Fruit fly (Drosophila melanogaster) whole organism, embryonic: ENCODE data around the gene CG11670.
A peak's percentile ranks its signal among the peaks of the same experiment; 100 is the strongest.

Experiments
- CG11398 ChIP-seq: fragments of 200-800 bp; sonication (Bioruptor generic); optimal IDR thresholded peaks from 2 replicates; lab custom pipeline; 2016; ENCODE audit warnings: missing biosample characterization, missing genetic modification characterization
- CG11560 ChIP-seq: fragments of 200-800 bp; sonication (Bioruptor generic); IDR thresholded peaks from 3 replicates; pipeline ENCODE4 v1.3.6; 2022; ENCODE audit warnings: missing biosample characterization, missing genetic modification characterization
- CG12391 ChIP-seq: fragments of 200-800 bp; sonication (Bioruptor generic); optimal IDR thresholded peaks from 3 replicates; lab custom pipeline; 2018; ENCODE audit warnings: missing biosample characterization, mild to moderate bottlenecking, missing genetic modification characterization, moderate library complexity
- CG13894 ChIP-seq: fragments of 200-800 bp; sonication (Bioruptor generic); optimal IDR thresholded peaks from 3 replicates; lab custom pipeline; 2018; ENCODE audit warnings: missing biosample characterization, mild to moderate bottlenecking, missing genetic modification characterization, moderate library complexity
- CG1602 ChIP-seq: fragments of 200-800 bp; sonication (Bioruptor generic); optimal IDR thresholded peaks from 3 replicates; lab custom pipeline; 2016; ENCODE audit warnings: missing biosample characterization, missing genetic modification characterization
- CG1832 ChIP-seq: fragments of 200-800 bp; sonication (Bioruptor generic); optimal IDR thresholded peaks from 2 replicates; lab custom pipeline; 2017; ENCODE audit warnings: missing biosample characterization, mild to moderate bottlenecking, missing genetic modification characterization, inconsistent platforms
- CG31365 ChIP-seq: fragments of 200-800 bp; sonication (Bioruptor generic); optimal IDR thresholded peaks from 2 replicates; lab custom pipeline; 2018; ENCODE audit warnings: missing biosample characterization, mild to moderate bottlenecking, missing genetic modification characterization
- CG32772 ChIP-seq: fragments of 200-800 bp; sonication (Bioruptor generic); IDR thresholded peaks from 2 replicates; pipeline ENCODE4 v1.3.6; 2022; ENCODE audit warnings: missing biosample characterization, missing genetic modification characterization
- CG3281 ChIP-seq: fragments of 200-800 bp; sonication (Bioruptor generic); optimal IDR thresholded peaks from 3 replicates; lab custom pipeline; 2017; ENCODE audit warnings: missing biosample characterization, mild to moderate bottlenecking, missing genetic modification characterization
- CG3838 ChIP-seq: fragments of 200-800 bp; sonication (Bioruptor generic); optimal IDR thresholded peaks from 3 replicates; lab custom pipeline; 2016; ENCODE audit warnings: missing biosample characterization, missing genetic modification characterization
- CG43689 ChIP-seq: fragments of 200-800 bp; sonication (Bioruptor generic); IDR thresholded peaks from 2 replicates; pipeline ENCODE4 v1.3.6; 2022; ENCODE audit warnings: missing biosample characterization, missing genetic modification characterization
- CG7745 ChIP-seq: fragments of 200-800 bp; sonication (Bioruptor generic); optimal IDR thresholded peaks from 2 replicates; lab custom pipeline; 2018; ENCODE audit warnings: missing biosample characterization, mild to moderate bottlenecking, missing genetic modification characterization, moderate library complexity
- CG9609 ChIP-seq: fragments of 200-800 bp; sonication (Bioruptor generic); optimal IDR thresholded peaks from 3 replicates; lab custom pipeline; 2016; ENCODE audit warnings: missing biosample characterization, missing genetic modification characterization
- D ChIP-seq, 2 experiments: fragments of 200-800 bp in 1 of 2; fragments of >200 bp in 1 of 2; sonication (Bioruptor generic) in 1 of 2; optimal IDR thresholded peaks; 2 replicates in 1 of 2; 3 replicates in 1 of 2; lab custom pipeline; 2017; ENCODE audit warnings: mild to moderate bottlenecking in 1 of 2, missing biosample characterization in 1 of 2, missing genetic modification characterization in 1 of 2, missing genetic modification reagents in 1 of 2
- D19B ChIP-seq: fragments of 200-800 bp; sonication (Bioruptor generic); optimal IDR thresholded peaks from 2 replicates; lab custom pipeline; 2017; ENCODE audit warnings: missing biosample characterization, mild to moderate bottlenecking, missing genetic modification characterization
- Deaf1 ChIP-seq: fragments of 200-800 bp; optimal IDR thresholded peaks from 3 replicates; lab custom pipeline; 2019; ENCODE audit warnings: missing biosample characterization, mild to moderate bottlenecking, missing genetic modification characterization, moderate library complexity
- Dref ChIP-seq: fragments of 200-800 bp; sonication (Bioruptor generic); IDR thresholded peaks from 2 replicates; pipeline ENCODE4 v1.3.6; 2022; ENCODE audit warnings: missing biosample characterization, missing genetic modification characterization
- H15 ChIP-seq: fragments of 200-800 bp; sonication (Bioruptor generic); IDR thresholded peaks from 3 replicates; pipeline ENCODE4 v1.3.6; 2022; ENCODE audit warnings: missing biosample characterization, missing genetic modification characterization
- Hr39 ChIP-seq: fragments of >200 bp; optimal IDR thresholded peaks from 2 replicates; lab custom pipeline; 2017
- Hsf ChIP-seq: fragments of 200-800 bp; sonication (Bioruptor generic); optimal IDR thresholded peaks from 3 replicates; lab custom pipeline; 2016; ENCODE audit warnings: missing biosample characterization, missing genetic modification characterization
- Med ChIP-seq: fragments of 200-800 bp; sonication (Bioruptor generic); peaks from one replicate; lab custom pipeline; 2016; ENCODE audit warnings: missing biosample characterization, missing genetic modification characterization, mild to moderate bottlenecking, inconsistent platforms, moderate library complexity
- NC2α ChIP-seq: fragments of 200-800 bp; sonication (Bioruptor generic); optimal IDR thresholded peaks from 2 replicates; lab custom pipeline; 2016; ENCODE audit warnings: missing biosample characterization, missing genetic modification characterization
- Nf-YB ChIP-seq: fragments of 200-800 bp; sonication (Bioruptor generic); optimal IDR thresholded peaks from 3 replicates; lab custom pipeline; 2019; ENCODE audit warnings: missing biosample characterization, mild to moderate bottlenecking, missing genetic modification characterization, moderate library complexity
- Nf-YC ChIP-seq: fragments of 200-800 bp; optimal IDR thresholded peaks from 3 replicates; lab custom pipeline; 2019; ENCODE audit warnings: missing biosample characterization, mild to moderate bottlenecking, missing genetic modification characterization, moderate library complexity
- Pdp1 ChIP-seq, 2 experiments: fragments of 200-800 bp; sonication (Bioruptor generic); optimal IDR thresholded peaks; 3 replicates each; lab custom pipeline; 2016; ENCODE audit warnings: missing biosample characterization in 2 of 2, missing genetic modification characterization in 2 of 2, mild to moderate bottlenecking in 1 of 2, moderate library complexity in 1 of 2
- TFAM ChIP-seq: fragments of 200-800 bp; sonication (Bioruptor generic); optimal IDR thresholded peaks from 2 replicates; lab custom pipeline; 2017; ENCODE audit warnings: missing biosample characterization, missing genetic modification characterization, inconsistent platforms
- Trl ChIP-seq, 3 experiments: fragments of >200 bp in 2 of 3; fragments of 200-800 bp in 1 of 3; sonication (Bioruptor generic) in 1 of 3; optimal IDR thresholded peaks; 2 replicates in 1 of 3; 3 replicates in 2 of 3; lab custom pipeline; 2016 to 2017; ENCODE audit warnings: missing biosample characterization in 1 of 3, missing genetic modification characterization in 1 of 3
- cg ChIP-seq: fragments of 200-800 bp; sonication (Bioruptor generic); optimal IDR thresholded peaks from 3 replicates; lab custom pipeline; 2019; ENCODE audit warnings: missing biosample characterization, mild to moderate bottlenecking, missing genetic modification characterization, moderate library complexity
- chn ChIP-seq: fragments of 200-800 bp; sonication (Bioruptor generic); optimal IDR thresholded peaks from 2 replicates; lab custom pipeline; 2016; ENCODE audit warnings: missing biosample characterization, missing genetic modification characterization
- crol ChIP-seq: fragments of 200-800 bp; sonication (Bioruptor generic); IDR thresholded peaks from 2 replicates; pipeline ENCODE4 v1.3.6; 2022; ENCODE audit warnings: missing biosample characterization, missing genetic modification characterization
- dati ChIP-seq: fragments of 200-800 bp; sonication (Bioruptor generic); IDR thresholded peaks from 2 replicates; pipeline ENCODE4 v1.3.6; 2022; ENCODE audit warnings: missing biosample characterization, missing genetic modification characterization
- ewg ChIP-seq: fragments of 200-800 bp; sonication (Bioruptor generic); optimal IDR thresholded peaks from 3 replicates; lab custom pipeline; 2017; ENCODE audit warnings: mild to moderate bottlenecking, missing biosample characterization, missing genetic modification reagents, missing genetic modification characterization
- ftz-f1 ChIP-seq: fragments of 200-800 bp; sonication (Bioruptor generic); optimal IDR thresholded peaks from 2 replicates; lab custom pipeline; 2016; ENCODE audit warnings: missing biosample characterization, missing genetic modification characterization
- gcm ChIP-seq: fragments of 200-800 bp; sonication (Bioruptor generic); optimal IDR thresholded peaks from 2 replicates; lab custom pipeline; 2019; ENCODE audit warnings: missing biosample characterization, mild to moderate bottlenecking, missing genetic modification characterization, moderate library complexity
- gt ChIP-seq: fragments of 200-800 bp; sonication (Bioruptor generic); IDR thresholded peaks from 2 replicates; pipeline ENCODE4 v1.3.6; 2022; ENCODE audit warnings: missing biosample characterization, missing genetic modification characterization
- jing ChIP-seq: fragments of 200-800 bp; sonication (Bioruptor generic); optimal IDR thresholded peaks from 2 replicates; lab custom pipeline; 2018; ENCODE audit warnings: missing biosample characterization, mild to moderate bottlenecking, missing genetic modification characterization
- lbe ChIP-seq: fragments of 200-800 bp; sonication (Bioruptor generic); optimal IDR thresholded peaks from 2 replicates; lab custom pipeline; 2016; ENCODE audit warnings: missing biosample characterization, mild to moderate bottlenecking, missing genetic modification characterization
- mam ChIP-seq: fragments of 200-800 bp; sonication (Bioruptor generic); optimal IDR thresholded peaks from 3 replicates; lab custom pipeline; 2016; ENCODE audit warnings: missing biosample characterization, missing genetic modification characterization
- pho ChIP-seq: fragments of 200-800 bp; sonication (Bioruptor generic); optimal IDR thresholded peaks from 2 replicates; lab custom pipeline; 2016; ENCODE audit warnings: missing biosample characterization, missing genetic modification characterization
- pros ChIP-seq: fragments of 200-800 bp; sonication (Bioruptor generic); optimal IDR thresholded peaks from 3 replicates; lab custom pipeline; 2019; ENCODE audit warnings: missing biosample characterization, mild to moderate bottlenecking, missing genetic modification characterization, moderate library complexity
- row ChIP-seq: fragments of 200-800 bp; sonication (Bioruptor generic); IDR thresholded peaks from 3 replicates; pipeline ENCODE4 v1.3.6; 2022; ENCODE audit warnings: missing biosample characterization, missing genetic modification characterization
- schlank ChIP-seq: fragments of 200-800 bp; sonication (Bioruptor generic); optimal IDR thresholded peaks from 2 replicates; lab custom pipeline; 2018; ENCODE audit warnings: missing biosample characterization, mild to moderate bottlenecking, missing genetic modification characterization
- sens-2 ChIP-seq: fragments of 200-800 bp; sonication (Bioruptor generic); IDR thresholded peaks from 2 replicates; pipeline ENCODE4 v1.3.6; 2022; ENCODE audit warnings: missing biosample characterization, missing genetic modification characterization
- seq ChIP-seq: fragments of 200-800 bp; sonication (Bioruptor generic); IDR thresholded peaks from 2 replicates; pipeline ENCODE4 v1.3.6; 2022; ENCODE audit warnings: missing biosample characterization, missing genetic modification characterization
- sna ChIP-seq: fragments of 200-800 bp; sonication (Bioruptor generic); IDR thresholded peaks from 2 replicates; pipeline ENCODE4 v1.3.6; 2022; ENCODE audit warnings: missing biosample characterization, missing genetic modification characterization; ENCODE audit not compliant: partially characterized antibody
- z ChIP-seq: fragments of 200-800 bp; sonication (Bioruptor generic); IDR thresholded peaks from 3 replicates; pipeline ENCODE4 v1.3.6; 2022; ENCODE audit warnings: missing biosample characterization, missing genetic modification characterization

Gene CG11670

dm6 chr3R:13072052-13072451 is 30.2 kb downstream of the CG11670 start (continued):
- TF ChIP-seq mam (GFP tag; lab: Kevin White, UChicago) (no peak), cg (GFP tag; lab: Kevin White, UChicago) (peak; percentile 14), TFAM (GFP tag; lab: Kevin White, UChicago) (no peak), CG12391 (tag; lab: Kevin White, UChicago) (no peak)

- no peak for TF ChIP-seq chn (GFP tag; lab: Kevin White, UChicago)
- TF ChIP-seq lbe (GFP tag; lab: Kevin White, UChicago), result no peak
- TF ChIP-seq Hsf (GFP tag; lab: Kevin White, UChicago), result no peak
- TF ChIP-seq dati, result no peak
- TF ChIP-seq CG13894 (tag; lab: Kevin White, UChicago), result no peak
- TF ChIP-seq cg (GFP tag; lab: Kevin White, UChicago), result peak; percentile 63
- peak; percentile 93 for TF ChIP-seq z (GFP tag; lab: Robert Waterston, UW)
- peak; percentile 78 for TF ChIP-seq Nf-YB (GFP tag; lab: Kevin White, UChicago)
- TF ChIP-seq CG43689 (GFP tag; lab: Robert Waterston, UW), result no peak
- peak; percentile 42 for TF ChIP-seq Deaf1
- no peak for TF ChIP-seq CG3281 (GFP tag; lab: Kevin White, UChicago)
- no peak for TF ChIP-seq CG32772 (GFP tag; lab: Robert Waterston, UW)
- TF ChIP-seq Nf-YC (tag; lab: Kevin White, UChicago), result peak; percentile 86
- no peak for TF ChIP-seq D19B (GFP tag; lab: Kevin White, UChicago)
- no peak for TF ChIP-seq sna (GFP tag; lab: Robert Waterston, UW)
- peak; percentile 4 for TF ChIP-seq Hr39
- TF ChIP-seq NC2α (GFP tag; lab: Kevin White, UChicago), result no peak
- peak; percentile 12 for TF ChIP-seq ewg (GFP tag; lab: Kevin White, UChicago)
- no peak for TF ChIP-seq CG1602 (GFP tag; lab: Kevin White, UChicago)
- TF ChIP-seq D (optimal IDR thresholded peaks at IDR 0.05; lab: Kevin White, UChicago), result no peak
- TF ChIP-seq D (GFP tag; optimal IDR thresholded peaks at IDR 0.05; lab: Kevin White, UChicago), result no peak
Observed at dm6 chr3R:13073174-13073573, 31.3 kb downstream of the CG11670 start.

dm6 chr3R:13074588-13074987 is 32.7 kb downstream of the CG11670 start:
- no peak for TF ChIP-seq H15 (GFP tag; lab: Robert Waterston, UW)
- no peak for TF ChIP-seq CG3838 (GFP tag; lab: Kevin White, UChicago)
- TF ChIP-seq CG43689 (GFP tag; lab: Robert Waterston, UW), result no peak
- TF ChIP-seq row (GFP tag; lab: Robert Waterston, UW), result 0 out of 3 replicates have a peak, but pooled peaks have one; percentile 7
- TF ChIP-seq CG1832 (GFP tag; lab: Kevin White, UChicago), result peak; percentile 63
- no peak for TF ChIP-seq CG11560 (tag; lab: Robert Waterston, UW)
- no peak for TF ChIP-seq sens-2 (GFP tag; lab: Robert Waterston, UW)
- peak; percentile 59 for TF ChIP-seq Nf-YB (GFP tag; lab: Kevin White, UChicago)
- TF ChIP-seq Pdp1 (GFP tag; optimal IDR thresholded peaks at IDR 0.05; lab: Kevin White, UChicago), result no peak
- TF ChIP-seq ftz-f1 (GFP tag; lab: Kevin White, UChicago), result no peak
- peak in 1 of 2 experiments; percentile 5 for TF ChIP-seq Trl (optimal IDR thresholded peaks at IDR 0.05; lab: Kevin White, UChicago)
- no peak for TF ChIP-seq Trl (GFP tag; optimal IDR thresholded peaks at IDR 0.05; lab: Kevin White, UChicago)
- peak; percentile 40 for TF ChIP-seq Med (GFP tag; lab: Kevin White, UChicago)
- TF ChIP-seq Nf-YC (tag; lab: Kevin White, UChicago), result peak; percentile 6
- TF ChIP-seq, all 482 proteins: peak for 6

dm6 chr3R:13075728-13076127 is 33.9 kb downstream of the CG11670 start:
- no peak for TF ChIP-seq gt (GFP tag; lab: Robert Waterston, UW)
- TF ChIP-seq crol (GFP tag; lab: Robert Waterston, UW), result 0 out of 2 replicates have a peak, but pooled peaks have one; percentile 29
- peak; percentile 72; the same call in 1 of the 2 replicates for TF ChIP-seq seq (GFP tag; lab: Robert Waterston, UW)
- TF ChIP-seq CG7745 (tag; lab: Kevin White, UChicago), result no peak
- TF ChIP-seq gcm (GFP tag; lab: Kevin White, UChicago), result peak; percentile 25
- no peak for TF ChIP-seq CG31365 (tag; lab: Kevin White, UChicago)
- TF ChIP-seq jing (GFP tag; lab: Kevin White, UChicago), result no peak
- no peak for TF ChIP-seq pho
- TF ChIP-seq pros (GFP tag; lab: Kevin White, UChicago), result peak; percentile 69
- no peak for TF ChIP-seq CG11398 (GFP tag; lab: Kevin White, UChicago)
- 0 out of 2 replicates have a peak, but pooled peaks have one; percentile 17 for TF ChIP-seq Dref (GFP tag; lab: Robert Waterston, UW)
- no peak for TF ChIP-seq schlank (tag; lab: Kevin White, UChicago)
- TF ChIP-seq CG9609, result no peak
